Fruit fly (Drosophila melanogaster): ENCODE results near the gene CG11226.

DNA sequence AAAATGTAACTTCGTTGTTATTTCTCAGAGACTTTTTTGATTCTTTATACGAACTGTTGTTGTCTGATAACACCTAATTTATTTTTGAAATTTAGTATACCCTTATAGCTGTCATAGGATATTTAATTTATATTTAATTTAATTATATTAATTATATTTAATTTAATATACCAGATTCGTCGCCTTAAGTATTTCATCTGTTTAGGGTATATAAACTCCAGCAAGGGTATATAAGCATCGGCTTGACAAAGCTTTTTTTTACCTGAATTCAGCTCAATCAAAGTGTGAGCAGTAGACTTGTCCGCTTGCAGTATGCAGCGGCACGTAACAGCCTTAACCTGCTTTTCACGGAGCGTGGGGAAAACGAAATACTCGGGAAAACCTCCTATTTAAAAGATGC is 46.8 kb downstream of the CG11226 start:
- TF ChIP-seq Gug (GFP tag; IDR thresholded peaks at IDR 0.05) (no peak), CG10631 (GFP tag; optimal IDR thresholded peaks at IDR 0.05) (no peak), vri (GFP tag; optimal IDR thresholded peaks at IDR 0.05) (no peak), CG4318 (GFP tag; optimal IDR thresholded peaks at IDR 0.05) (no peak), fd85E (GFP tag; optimal IDR thresholded peaks at IDR 0.05) (no peak), spab (GFP tag; optimal IDR thresholded peaks at IDR 0.05) (no peak), Lpt (GFP tag; optimal IDR thresholded peaks at IDR 0.05) (no peak), CG11294 (GFP tag; IDR thresholded peaks at IDR 0.05) (no peak)

All from whole organism, prepupa.